Fruit fly (Drosophila melanogaster) whole organism, prepupa: ENCODE data around the gene Vps15.

ENCODE experiments used
- CG10631 ChIP-seq: fragments of 200-800 bp; sonication (Bioruptor generic); optimal IDR thresholded peaks from 2 replicates; lab custom pipeline; 2016; ENCODE audit warnings: missing biosample characterization, missing genetic modification characterization
- CG11902 ChIP-seq: fragments of 200-800 bp; sonication (Bioruptor generic); optimal IDR thresholded peaks from 3 replicates; lab custom pipeline; 2016; ENCODE audit warnings: missing biosample characterization, missing genetic modification characterization
- CG16779 ChIP-seq: fragments of 200-800 bp; sonication (Bioruptor generic); optimal IDR thresholded peaks from 3 replicates; lab custom pipeline; 2017; ENCODE audit warnings: missing biosample characterization, mild to moderate bottlenecking, missing genetic modification characterization
- CG6808 ChIP-seq: fragments of 200-800 bp; sonication (Bioruptor generic); optimal IDR thresholded peaks from 3 replicates; lab custom pipeline; 2017; ENCODE audit warnings: missing biosample characterization, missing genetic modification characterization, mild to moderate bottlenecking, moderate library complexity, missing genetic modification reagents
- Lpt ChIP-seq: fragments of 200-800 bp; sonication (Bioruptor generic); optimal IDR thresholded peaks from 3 replicates; lab custom pipeline; 2016; ENCODE audit warnings: missing biosample characterization, missing genetic modification characterization
- OdsH ChIP-seq: fragments of 200-800 bp; sonication (Bioruptor generic); optimal IDR thresholded peaks from 3 replicates; lab custom pipeline; 2016; ENCODE audit warnings: missing biosample characterization, missing genetic modification characterization
- Smox ChIP-seq: fragments of 200-800 bp; sonication (Bioruptor generic); optimal IDR thresholded peaks from 3 replicates; lab custom pipeline; 2016; ENCODE audit warnings: missing biosample characterization, missing genetic modification characterization
- fkh ChIP-seq: fragments of 200-800 bp; sonication (Bioruptor generic); optimal IDR thresholded peaks from 3 replicates; lab custom pipeline; 2017; ENCODE audit warnings: missing biosample characterization, mild to moderate bottlenecking, missing genetic modification characterization, moderate library complexity

DNA sequence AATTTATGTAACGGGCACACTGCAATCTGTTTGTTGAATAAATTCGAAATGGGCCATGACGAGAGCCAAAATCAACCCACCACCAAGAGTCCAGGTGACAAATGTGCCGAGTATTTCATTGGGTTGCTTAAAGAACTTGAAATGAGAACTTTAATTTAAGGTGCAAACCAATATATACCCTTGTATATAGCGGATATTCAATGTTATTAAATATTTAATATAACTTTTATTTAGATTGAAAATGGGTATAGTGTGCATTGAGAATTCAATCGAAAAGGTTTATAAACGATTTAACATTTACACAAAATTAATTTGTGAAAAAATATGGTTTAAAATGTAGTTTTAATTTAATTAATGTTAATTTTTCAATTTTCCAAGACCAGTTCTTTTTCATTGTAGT is 697 bp upstream of the Vps15 start, which contains the start of gene CG8420:
- TF ChIP-seq CG10631 (GFP tag; lab: Kevin White, UChicago) (no peak), OdsH (GFP tag; lab: Kevin White, UChicago) (no peak), fkh (no peak), Lpt (GFP tag; lab: Kevin White, UChicago) (no peak), CG11902 (GFP tag; lab: Kevin White, UChicago) (no peak), Smox (GFP tag; lab: Kevin White, UChicago) (no peak), CG16779 (no peak), CG6808 (GFP tag; lab: Kevin White, UChicago) (no peak)
